Fruit fly (Drosophila melanogaster) whole organism, embryonic: ENCODE measurements around the gene CG11241.

Source experiments
- Bteb2 ChIP-seq: fragments of 200-800 bp; sonication (Bioruptor generic); optimal IDR thresholded peaks from 2 replicates; lab custom pipeline; 2016; ENCODE audit warnings: missing biosample characterization, missing genetic modification characterization
- CG10366 ChIP-seq: fragments of 200-800 bp; sonication (Bioruptor generic); IDR thresholded peaks from 2 replicates; pipeline ENCODE4 v1.3.6; 2022; ENCODE audit warnings: missing biosample characterization, missing genetic modification characterization
- CG13894 ChIP-seq: fragments of 200-800 bp; sonication (Bioruptor generic); optimal IDR thresholded peaks from 3 replicates; lab custom pipeline; 2018; ENCODE audit warnings: missing biosample characterization, mild to moderate bottlenecking, missing genetic modification characterization, moderate library complexity
- CG14014 ChIP-seq: fragments of 200-800 bp; sonication (Bioruptor generic); IDR thresholded peaks from 2 replicates; pipeline ENCODE4 v1.3.6; 2022; ENCODE audit warnings: missing biosample characterization, missing genetic modification characterization
- CG14860 ChIP-seq: fragments of 200-800 bp; sonication (Bioruptor generic); IDR thresholded peaks from 3 replicates; pipeline ENCODE4 v1.3.6; 2022; ENCODE audit warnings: missing biosample characterization, missing genetic modification characterization; ENCODE audit not compliant: partially characterized antibody
- CG15011 ChIP-seq: fragments of 200-800 bp; sonication (Bioruptor generic); optimal IDR thresholded peaks from 3 replicates; lab custom pipeline; 2018; ENCODE audit warnings: missing biosample characterization, mild to moderate bottlenecking, missing genetic modification characterization
- CG15269 ChIP-seq: fragments of 200-800 bp; sonication (Bioruptor generic); optimal IDR thresholded peaks from 2 replicates; lab custom pipeline; 2018; ENCODE audit warnings: missing biosample characterization, mild to moderate bottlenecking, missing genetic modification characterization, moderate library complexity
- CG1647 ChIP-seq: fragments of 200-800 bp; sonication (Bioruptor generic); optimal IDR thresholded peaks from 3 replicates; lab custom pipeline; 2016; ENCODE audit warnings: missing biosample characterization, missing genetic modification characterization
- CG30020 ChIP-seq: fragments of 200-800 bp; optimal IDR thresholded peaks from 2 replicates; lab custom pipeline; 2019; ENCODE audit warnings: missing biosample characterization, mild to moderate bottlenecking, missing genetic modification characterization, moderate library complexity
- CG32532 ChIP-seq: fragments of 200-800 bp; sonication (Bioruptor generic); IDR thresholded peaks from 2 replicates; pipeline ENCODE4 v1.3.6; 2022; ENCODE audit warnings: missing biosample characterization, missing genetic modification characterization
- CG32767 ChIP-seq: fragments of 200-800 bp; sonication (Bioruptor generic); IDR thresholded peaks from 2 replicates; pipeline ENCODE4 v1.3.6; 2022; ENCODE audit warnings: missing biosample characterization, missing genetic modification characterization
- CG33213 ChIP-seq: fragments of 200-800 bp; sonication (Bioruptor generic); optimal IDR thresholded peaks from 3 replicates; lab custom pipeline; 2016; ENCODE audit warnings: missing biosample characterization, missing genetic modification characterization
- CG4820 ChIP-seq: fragments of 200-800 bp; sonication (Bioruptor generic); optimal IDR thresholded peaks from 3 replicates; lab custom pipeline; 2016; ENCODE audit warnings: missing biosample characterization, missing genetic modification characterization
- CG6689 ChIP-seq: fragments of 200-800 bp; sonication (Bioruptor generic); IDR thresholded peaks from 2 replicates; pipeline ENCODE4 v1.3.6; 2022; ENCODE audit warnings: missing biosample characterization, missing genetic modification characterization
- CG7372 ChIP-seq: fragments of 200-800 bp; sonication (Bioruptor generic); IDR thresholded peaks from 2 replicates; pipeline ENCODE4 v1.3.6; 2022; ENCODE audit warnings: missing biosample characterization, missing genetic modification characterization
- CG8388 ChIP-seq: fragments of 200-800 bp; sonication (Bioruptor generic); optimal IDR thresholded peaks from 2 replicates; lab custom pipeline; 2019; ENCODE audit warnings: missing biosample characterization, mild to moderate bottlenecking, missing genetic modification characterization, moderate library complexity
- Deaf1 ChIP-seq: fragments of 200-800 bp; optimal IDR thresholded peaks from 3 replicates; lab custom pipeline; 2019; ENCODE audit warnings: missing biosample characterization, mild to moderate bottlenecking, missing genetic modification characterization, moderate library complexity
- Dip2 ChIP-seq: fragments of 200-800 bp; sonication (Bioruptor generic); IDR thresholded peaks from 2 replicates; pipeline ENCODE4 v1.3.6; 2022; ENCODE audit warnings: missing biosample characterization, missing genetic modification characterization
- Fer3 ChIP-seq: fragments of 200-800 bp; sonication (Bioruptor generic); optimal IDR thresholded peaks from 2 replicates; lab custom pipeline; 2018; ENCODE audit warnings: missing biosample characterization, mild to moderate bottlenecking, missing genetic modification characterization, moderate library complexity
- Kr ChIP-seq: fragments of 200-800 bp; sonication (Bioruptor generic); optimal IDR thresholded peaks from 2 replicates; lab custom pipeline; 2017; ENCODE audit warnings: missing biosample characterization, mild to moderate bottlenecking, missing genetic modification characterization
- Max ChIP-seq: fragments of 200-800 bp; sonication (Bioruptor generic); optimal IDR thresholded peaks from 2 replicates; lab custom pipeline; 2016; ENCODE audit warnings: missing biosample characterization, mild to moderate bottlenecking, missing genetic modification characterization
- NFAT ChIP-seq: fragments of 200-800 bp; sonication (Bioruptor generic); IDR thresholded peaks from 2 replicates; pipeline ENCODE4 v1.3.6; 2022; ENCODE audit warnings: missing biosample characterization, missing genetic modification characterization
- Opbp ChIP-seq: fragments of 200-800 bp; sonication (Bioruptor generic); IDR thresholded peaks from 3 replicates; pipeline ENCODE4 v1.3.6; 2022; ENCODE audit warnings: missing biosample characterization, missing genetic modification characterization; ENCODE audit not compliant: partially characterized antibody
- Optix ChIP-seq: fragments of 200-800 bp; sonication (Bioruptor generic); IDR thresholded peaks from 3 replicates; pipeline ENCODE4 v1.3.6; 2022; ENCODE audit warnings: missing biosample characterization, missing genetic modification characterization
- Side ChIP-seq: fragments of 200-800 bp; sonication (Bioruptor generic); optimal IDR thresholded peaks from 2 replicates; lab custom pipeline; 2016; ENCODE audit warnings: missing biosample characterization, missing genetic modification characterization
- dati ChIP-seq: fragments of 200-800 bp; sonication (Bioruptor generic); IDR thresholded peaks from 2 replicates; pipeline ENCODE4 v1.3.6; 2022; ENCODE audit warnings: missing biosample characterization, missing genetic modification characterization
- disco-r ChIP-seq: fragments of 200-800 bp; sonication (Bioruptor generic); optimal IDR thresholded peaks from 2 replicates; lab custom pipeline; 2016; ENCODE audit warnings: missing biosample characterization, missing genetic modification characterization
- dpn ChIP-seq, 2 experiments: fragments of 200-800 bp; sonication (Bioruptor generic); optimal IDR thresholded peaks; 3 replicates each; lab custom pipeline; 2016; ENCODE audit warnings: missing biosample characterization in 2 of 2, missing genetic modification characterization in 2 of 2
- hb ChIP-seq: fragments of 200-800 bp; sonication (Bioruptor generic); IDR thresholded peaks from 3 replicates; pipeline ENCODE4 v1.3.6; 2022; ENCODE audit warnings: missing biosample characterization, missing genetic modification characterization; ENCODE audit not compliant: partially characterized antibody
- insv ChIP-seq, 2 experiments: fragments of 200-800 bp; sonication (Bioruptor generic); optimal IDR thresholded peaks; 3 replicates each; lab custom pipeline; 2016 to 2018; ENCODE audit warnings: missing biosample characterization in 2 of 2, missing genetic modification characterization in 2 of 2
- ken ChIP-seq: fragments of 200-800 bp; sonication (Bioruptor generic); IDR thresholded peaks from 3 replicates; pipeline ENCODE4 v1.3.6; 2022; ENCODE audit warnings: missing biosample characterization, missing genetic modification characterization
- pb ChIP-seq: fragments of 200-800 bp; sonication (Bioruptor generic); optimal IDR thresholded peaks from 3 replicates; lab custom pipeline; 2016; ENCODE audit warnings: missing biosample characterization, missing genetic modification characterization
- pho ChIP-seq: fragments of 200-800 bp; sonication (Bioruptor generic); optimal IDR thresholded peaks from 2 replicates; lab custom pipeline; 2016; ENCODE audit warnings: missing biosample characterization, missing genetic modification characterization
- psq ChIP-seq: fragments of 200-800 bp; sonication (Bioruptor generic); optimal IDR thresholded peaks from 2 replicates; lab custom pipeline; 2017; ENCODE audit warnings: missing biosample characterization, missing genetic modification characterization
- sc ChIP-seq, 3 experiments: fragments of >200 bp in 2 of 3; fragments of 200-800 bp in 1 of 3; sonication (Bioruptor generic) in 1 of 3; optimal IDR thresholded peaks; 2 replicates in 2 of 3; 3 replicates in 1 of 3; lab custom pipeline; 2017; ENCODE audit warnings: mild to moderate bottlenecking in 1 of 3, missing biosample characterization in 1 of 3, missing genetic modification characterization in 1 of 3, missing genetic modification reagents in 1 of 3
- schlank ChIP-seq: fragments of 200-800 bp; sonication (Bioruptor generic); optimal IDR thresholded peaks from 2 replicates; lab custom pipeline; 2018; ENCODE audit warnings: missing biosample characterization, mild to moderate bottlenecking, missing genetic modification characterization
- scrt ChIP-seq: fragments of 200-800 bp; sonication (Bioruptor generic); optimal IDR thresholded peaks from 2 replicates; lab custom pipeline; 2018; ENCODE audit warnings: missing biosample characterization, mild to moderate bottlenecking, missing genetic modification characterization, moderate library complexity
- shn ChIP-seq: fragments of 200-800 bp; sonication (Bioruptor generic); optimal IDR thresholded peaks from 3 replicates; lab custom pipeline; 2016; ENCODE audit warnings: missing biosample characterization, missing genetic modification characterization
- slou ChIP-seq: fragments of 200-800 bp; sonication (Bioruptor generic); optimal IDR thresholded peaks from 3 replicates; lab custom pipeline; 2016; ENCODE audit warnings: missing biosample characterization, missing genetic modification characterization
- slp2 ChIP-seq: fragments of 200-800 bp; sonication (Bioruptor generic); optimal IDR thresholded peaks from 2 replicates; lab custom pipeline; 2016; ENCODE audit warnings: missing biosample characterization, missing genetic modification characterization
- sna ChIP-seq: fragments of 200-800 bp; sonication (Bioruptor generic); IDR thresholded peaks from 2 replicates; pipeline ENCODE4 v1.3.6; 2022; ENCODE audit warnings: missing biosample characterization, missing genetic modification characterization; ENCODE audit not compliant: partially characterized antibody
- tll ChIP-seq, 2 experiments: fragments of 200-800 bp in 1 of 2; fragments of >200 bp in 1 of 2; sonication (Bioruptor generic) in 1 of 2; optimal IDR thresholded peaks; 2 replicates each; lab custom pipeline; 2017 to 2019; ENCODE audit warnings: missing biosample characterization in 2 of 2, missing genetic modification characterization in 2 of 2, mild to moderate bottlenecking in 1 of 2, moderate library complexity in 1 of 2
- toy ChIP-seq: fragments of 200-800 bp; sonication (Bioruptor generic); IDR thresholded peaks from 2 replicates; pipeline ENCODE4 v1.3.6; 2022; ENCODE audit warnings: missing biosample characterization, missing genetic modification characterization
- trh ChIP-seq: fragments of 200-800 bp; sonication (Bioruptor generic); optimal IDR thresholded peaks from 2 replicates; lab custom pipeline; 2016; ENCODE audit warnings: missing biosample characterization, missing genetic modification characterization
- twi ChIP-seq: fragments of 200-800 bp; optimal IDR thresholded peaks from 2 replicates; lab custom pipeline; 2019; ENCODE audit warnings: missing biosample characterization, mild to moderate bottlenecking, missing genetic modification characterization, moderate library complexity
- vfl ChIP-seq: fragments of 200-800 bp; sonication (Bioruptor generic); optimal IDR thresholded peaks from 2 replicates; lab custom pipeline; 2016; ENCODE audit warnings: missing biosample characterization, missing genetic modification characterization
- wek ChIP-seq: fragments of 200-800 bp; sonication (Bioruptor generic); optimal IDR thresholded peaks from 3 replicates; lab custom pipeline; 2018; ENCODE audit warnings: missing biosample characterization, mild to moderate bottlenecking, missing genetic modification characterization, moderate library complexity
- yki ChIP-seq: fragments of >200 bp; optimal IDR thresholded peaks from 3 replicates; lab custom pipeline; 2018
- zen ChIP-seq: fragments of 200-800 bp; sonication (Bioruptor generic); optimal IDR thresholded peaks from 3 replicates; lab custom pipeline; 2018; ENCODE audit warnings: missing biosample characterization, mild to moderate bottlenecking, missing genetic modification characterization, moderate library complexity

Gene CG11241

DNA sequence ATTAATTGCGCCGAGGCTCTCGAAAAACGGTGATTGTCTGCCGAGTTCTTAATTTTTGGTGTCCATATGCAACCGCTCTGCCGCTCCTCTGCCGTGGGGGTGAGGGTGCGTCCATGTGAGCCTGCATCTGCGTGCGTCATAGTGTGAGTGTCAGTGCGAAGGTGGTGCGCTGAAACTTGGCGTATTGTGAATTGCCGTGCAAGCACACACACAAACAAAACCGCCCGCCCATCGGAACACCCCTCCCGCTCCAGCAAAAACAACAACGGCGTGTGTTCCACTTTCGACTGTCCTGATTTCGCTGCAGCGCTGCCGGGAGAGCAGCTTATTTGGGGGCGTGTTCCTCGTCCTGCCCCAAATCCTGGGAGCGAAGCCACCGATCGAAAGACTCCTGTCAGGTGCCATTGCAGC is 3.9 kb upstream of the CG11241 start (continued):
- TF ChIP-seq insv (GFP tag; optimal IDR thresholded peaks at IDR 0.05; lab: Kevin White, UChicago) (peak in 1 of 2 experiments; percentile 57), NFAT (GFP tag; lab: Robert Waterston, UW) (0 out of 2 replicates have a peak, but pooled peaks have one; percentile 8), schlank (tag; lab: Kevin White, UChicago) (no peak), trh (GFP tag; lab: Kevin White, UChicago) (no peak), twi (tag; lab: Kevin White, UChicago) (no peak), hb (GFP tag; lab: Robert Waterston, UW) (no peak), CG13894 (no peak), toy (no peak), CG30020 (tag; lab: Kevin White, UChicago) (no peak), Side (no peak), Fer3 (tag; lab: Kevin White, UChicago) (no peak), tll (GFP tag; optimal IDR thresholded peaks at IDR 0.05; lab: Kevin White, UChicago) (no peak), CG32767 (GFP tag; lab: Robert Waterston, UW) (no peak), ken (GFP tag; lab: Robert Waterston, UW) (0 out of 3 replicates have a peak, but pooled peaks have one; percentile 31), CG1647 (GFP tag; lab: Kevin White, UChicago) (no peak), pho (GFP tag; lab: Kevin White, UChicago) (no peak), sc (optimal IDR thresholded peaks at IDR 0.05; lab: Kevin White, UChicago) (no peak), sc (GFP tag; optimal IDR thresholded peaks at IDR 0.05; lab: Kevin White, UChicago) (no peak), scrt (GFP tag; lab: Kevin White, UChicago) (no peak), Opbp (GFP tag; lab: Robert Waterston, UW) (0 out of 3 replicates have a peak, but pooled peaks have one; percentile 29), vfl (GFP tag; lab: Kevin White, UChicago) (no peak), CG14014 (GFP tag; lab: Robert Waterston, UW) (no peak), CG7372 (GFP tag; lab: Robert Waterston, UW) (no peak), Deaf1 (tag; lab: Kevin White, UChicago) (no peak), disco-r (no peak), slp2 (GFP tag; lab: Kevin White, UChicago) (no peak), wek (GFP tag; lab: Kevin White, UChicago) (no peak), CG14860 (GFP tag; lab: Robert Waterston, UW) (0 out of 3 replicates have a peak, but pooled peaks have one; percentile 17)

DNA sequence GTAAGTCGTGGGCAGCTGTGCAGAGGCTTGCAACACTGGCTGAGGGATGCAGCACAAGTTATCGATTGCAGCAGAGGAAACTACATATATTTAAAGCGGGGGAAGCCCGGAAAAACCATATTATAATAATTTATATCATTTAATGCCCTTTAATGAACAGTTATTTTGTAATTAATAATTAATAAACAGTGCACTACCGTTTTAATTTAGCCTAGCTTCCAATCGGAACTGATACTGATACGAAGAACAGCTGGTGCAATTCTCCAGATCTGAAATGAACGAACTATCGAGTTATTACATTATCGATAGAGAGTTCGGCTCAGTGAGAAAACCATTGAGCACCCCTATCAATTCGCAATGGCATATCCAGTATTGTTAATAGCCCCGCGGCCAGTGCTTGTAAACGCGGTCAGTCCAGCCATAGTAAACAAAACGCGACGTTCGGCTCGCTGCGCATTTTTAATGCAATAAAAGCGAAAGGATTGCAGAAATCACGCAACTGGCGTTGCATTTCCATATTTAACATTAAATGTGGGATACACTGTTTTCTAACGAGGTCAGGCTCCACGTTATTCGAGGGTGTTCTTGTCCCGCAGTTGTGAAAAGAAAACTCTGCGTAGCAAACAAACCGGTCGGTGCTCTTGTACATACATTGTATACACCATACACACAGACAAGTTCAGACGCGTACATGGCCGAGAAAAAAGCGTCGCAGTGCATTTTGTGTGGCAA is 3.3 kb upstream of the CG11241 start, which contains the start of gene CG7369:
TSS of gene CG7369 (plus strand) at position 405 of the 732 bp plus-strand sequence.
- TF ChIP-seq yki (lab: Kevin White, UChicago) = no peak
- TF ChIP-seq Max (GFP tag; lab: Kevin White, UChicago) = peak; percentile 88
- peak; percentile 56 for TF ChIP-seq psq (GFP tag; lab: Kevin White, UChicago)
- TF ChIP-seq CG4820 (GFP tag; lab: Kevin White, UChicago) = peak; percentile 83
- TF ChIP-seq zen (tag; lab: Kevin White, UChicago) = peak; percentile 80
- peak; percentile 66 for TF ChIP-seq CG6689 (GFP tag; lab: Robert Waterston, UW)
- TF ChIP-seq pb (GFP tag; lab: Kevin White, UChicago) = peak; percentile 54
- TF ChIP-seq CG8388 (GFP tag; lab: Kevin White, UChicago) = peak; percentile 41
- peak; percentile 83 to 88 for TF ChIP-seq dpn (GFP tag; optimal IDR thresholded peaks at IDR 0.05; lab: Kevin White, UChicago)
- TF ChIP-seq Optix = peak; percentile 68
- TF ChIP-seq slou (GFP tag; lab: Kevin White, UChicago) = peak; percentile 76
- no peak for TF ChIP-seq Dip2 (GFP tag; lab: Robert Waterston, UW)
- TF ChIP-seq dati (GFP tag; lab: Robert Waterston, UW) = no peak
- TF ChIP-seq twi (tag; lab: Kevin White, UChicago) = peak; percentile 63
- peak; percentile 79 for TF ChIP-seq CG15269 (tag; lab: Kevin White, UChicago)
- peak; percentile 69 for TF ChIP-seq shn (GFP tag; lab: Kevin White, UChicago)
- peak; percentile 83 for TF ChIP-seq CG32532
- TF ChIP-seq CG33213 (GFP tag; lab: Kevin White, UChicago) = peak; percentile 75
- peak; percentile 80 for TF ChIP-seq CG15011 (GFP tag; lab: Kevin White, UChicago)
- TF ChIP-seq Kr = peak; percentile 28
- TF ChIP-seq Bteb2 = peak; percentile 73
- TF ChIP-seq CG10366 (GFP tag; lab: Robert Waterston, UW) = peak; percentile 75
- TF ChIP-seq sna (GFP tag; lab: Robert Waterston, UW) = peak; percentile 85
